Fruit fly (Drosophila melanogaster) whole organism, embryonic: ENCODE measurements around the gene tinc.

ENCODE experiments used
- ATbp ChIP-seq: fragments of 200-800 bp; sonication (Bioruptor generic); optimal IDR thresholded peaks from 2 replicates; lab custom pipeline; 2017; ENCODE audit warnings: missing biosample characterization, mild to moderate bottlenecking, missing genetic modification characterization, missing genetic modification reagents
- Bgb ChIP-seq: fragments of 200-800 bp; sonication (Bioruptor generic); IDR thresholded peaks from 2 replicates; pipeline ENCODE4 v1.3.6; 2022; ENCODE audit warnings: missing biosample characterization, missing genetic modification characterization; ENCODE audit not compliant: partially characterized antibody
- Blimp-1 ChIP-seq: fragments of 200-800 bp; sonication (Bioruptor generic); optimal IDR thresholded peaks from 3 replicates; lab custom pipeline; 2018; ENCODE audit warnings: missing biosample characterization, missing genetic modification characterization, mild to moderate bottlenecking, moderate library complexity, missing genetic modification reagents
- CG10267 ChIP-seq: fragments of 200-800 bp; sonication (Bioruptor generic); optimal IDR thresholded peaks from 2 replicates; lab custom pipeline; 2018; ENCODE audit warnings: missing biosample characterization, mild to moderate bottlenecking, missing genetic modification characterization, moderate library complexity
- CG11504 ChIP-seq: fragments of 200-800 bp; sonication (Bioruptor generic); optimal IDR thresholded peaks from 3 replicates; lab custom pipeline; 2019; ENCODE audit warnings: missing biosample characterization, mild to moderate bottlenecking, missing genetic modification characterization, moderate library complexity
- CG12071 ChIP-seq: fragments of 200-800 bp; sonication (Bioruptor generic); optimal IDR thresholded peaks from 3 replicates; lab custom pipeline; 2018; ENCODE audit warnings: missing biosample characterization, mild to moderate bottlenecking, missing genetic modification characterization
- CG13775 ChIP-seq: fragments of 200-800 bp; sonication (Bioruptor generic); optimal IDR thresholded peaks from 3 replicates; lab custom pipeline; 2017; ENCODE audit warnings: missing biosample characterization, mild to moderate bottlenecking, missing genetic modification characterization
- CG14860 ChIP-seq: fragments of 200-800 bp; sonication (Bioruptor generic); IDR thresholded peaks from 3 replicates; pipeline ENCODE4 v1.3.6; 2022; ENCODE audit warnings: missing biosample characterization, missing genetic modification characterization; ENCODE audit not compliant: partially characterized antibody
- CG16863 ChIP-seq: fragments of 200-800 bp; sonication (Bioruptor generic); optimal IDR thresholded peaks from 3 replicates; lab custom pipeline; 2016; ENCODE audit warnings: missing biosample characterization, missing genetic modification characterization
- CG18011 ChIP-seq: fragments of 200-800 bp; sonication (Bioruptor generic); optimal IDR thresholded peaks from 2 replicates; lab custom pipeline; 2017; ENCODE audit warnings: missing biosample characterization, missing genetic modification characterization, mild to moderate bottlenecking, moderate library complexity, missing genotype
- CG18476 ChIP-seq: fragments of 200-800 bp; sonication (Bioruptor generic); optimal IDR thresholded peaks from 2 replicates; lab custom pipeline; 2016; ENCODE audit warnings: missing biosample characterization, mild to moderate bottlenecking, missing genetic modification characterization
- CG18599 ChIP-seq: fragments of 200-800 bp; sonication (Bioruptor generic); optimal IDR thresholded peaks from 3 replicates; lab custom pipeline; 2017; ENCODE audit warnings: missing biosample characterization, missing genetic modification characterization, mild to moderate bottlenecking, moderate library complexity, missing genetic modification reagents
- CG2712 ChIP-seq: fragments of 200-800 bp; optimal IDR thresholded peaks from 3 replicates; lab custom pipeline; 2019; ENCODE audit warnings: missing biosample characterization, mild to moderate bottlenecking, missing genetic modification characterization, moderate library complexity
- CG30403 ChIP-seq: fragments of 200-800 bp; sonication (Bioruptor generic); optimal IDR thresholded peaks from 3 replicates; lab custom pipeline; 2016; ENCODE audit warnings: missing biosample characterization, missing genetic modification characterization
- CG32772 ChIP-seq: fragments of 200-800 bp; sonication (Bioruptor generic); IDR thresholded peaks from 2 replicates; pipeline ENCODE4 v1.3.6; 2022; ENCODE audit warnings: missing biosample characterization, missing genetic modification characterization
- CG34422 ChIP-seq: fragments of 200-800 bp; sonication (Bioruptor generic); IDR thresholded peaks from 3 replicates; pipeline ENCODE4 v1.3.6; 2022; ENCODE audit warnings: missing biosample characterization, missing genetic modification characterization
- CG3995 ChIP-seq: fragments of 200-800 bp; sonication (Bioruptor generic); optimal IDR thresholded peaks from 3 replicates; lab custom pipeline; 2016; ENCODE audit warnings: missing biosample characterization, missing genetic modification characterization
- CG4820 ChIP-seq: fragments of 200-800 bp; sonication (Bioruptor generic); optimal IDR thresholded peaks from 3 replicates; lab custom pipeline; 2016; ENCODE audit warnings: missing biosample characterization, missing genetic modification characterization
- CG7963 ChIP-seq: fragments of 200-800 bp; sonication (Bioruptor generic); IDR thresholded peaks from 3 replicates; pipeline ENCODE4 v1.3.6; 2022; ENCODE audit warnings: missing biosample characterization, missing genetic modification characterization; ENCODE audit not compliant: partially characterized antibody
- CG8388 ChIP-seq: fragments of 200-800 bp; sonication (Bioruptor generic); optimal IDR thresholded peaks from 2 replicates; lab custom pipeline; 2019; ENCODE audit warnings: missing biosample characterization, mild to moderate bottlenecking, missing genetic modification characterization, moderate library complexity
- CHES-1-like ChIP-seq: fragments of 200-800 bp; sonication (Bioruptor generic); optimal IDR thresholded peaks from 2 replicates; lab custom pipeline; 2016; ENCODE audit warnings: missing biosample characterization, missing genetic modification characterization
- Dref ChIP-seq: fragments of 200-800 bp; sonication (Bioruptor generic); IDR thresholded peaks from 2 replicates; pipeline ENCODE4 v1.3.6; 2022; ENCODE audit warnings: missing biosample characterization, missing genetic modification characterization
- Drgx ChIP-seq: fragments of 200-800 bp; sonication (Bioruptor generic); IDR thresholded peaks from 2 replicates; pipeline ENCODE4 v1.3.6; 2022; ENCODE audit warnings: missing biosample characterization, missing genetic modification characterization
- Ets65A ChIP-seq: fragments of 200-800 bp; sonication (Bioruptor generic); peaks from one replicate; lab custom pipeline; 2016; ENCODE audit warnings: missing biosample characterization, missing genetic modification characterization
- MESR4 ChIP-seq: fragments of 200-800 bp; sonication (Bioruptor generic); optimal IDR thresholded peaks from 2 replicates; lab custom pipeline; 2018; ENCODE audit warnings: missing biosample characterization, mild to moderate bottlenecking, missing genetic modification characterization, moderate library complexity
- Med ChIP-seq: fragments of 200-800 bp; sonication (Bioruptor generic); peaks from one replicate; lab custom pipeline; 2016; ENCODE audit warnings: missing biosample characterization, missing genetic modification characterization, mild to moderate bottlenecking, inconsistent platforms, moderate library complexity
- Nf-YA ChIP-seq: fragments of 200-800 bp; sonication (Bioruptor generic); IDR thresholded peaks from 2 replicates; pipeline ENCODE4 v1.3.6; 2022; ENCODE audit warnings: missing biosample characterization, missing genetic modification characterization
- Oaz ChIP-seq: fragments of 200-800 bp; sonication (Bioruptor generic); IDR thresholded peaks from 2 replicates; pipeline ENCODE4 v1.3.6; 2022; ENCODE audit warnings: missing biosample characterization, missing genetic modification characterization
- Scr ChIP-seq: fragments of 200-800 bp; sonication (Bioruptor generic); IDR thresholded peaks from 2 replicates; pipeline ENCODE4 v1.3.6; 2022; ENCODE audit warnings: missing biosample characterization, missing genetic modification characterization; ENCODE audit not compliant: partially characterized antibody
- Taf1 ChIP-seq: fragments of 200-800 bp; sonication (Bioruptor generic); IDR thresholded peaks from 2 replicates; pipeline ENCODE4 v1.3.6; 2022; ENCODE audit warnings: missing biosample characterization, missing genetic modification characterization
- abd-A ChIP-seq: fragments of 200-800 bp; sonication (Bioruptor generic); optimal IDR thresholded peaks from 3 replicates; lab custom pipeline; 2019; ENCODE audit warnings: missing biosample characterization, mild to moderate bottlenecking, missing genetic modification characterization, moderate library complexity
- aop ChIP-seq: fragments of 200-800 bp; sonication (Bioruptor generic); IDR thresholded peaks from 2 replicates; pipeline ENCODE4 v1.3.6; 2022; ENCODE audit warnings: missing biosample characterization, missing genetic modification characterization
- bcd ChIP-seq: fragments of 200-800 bp; sonication (Bioruptor generic); optimal IDR thresholded peaks from 2 replicates; lab custom pipeline; 2017; ENCODE audit warnings: missing biosample characterization, mild to moderate bottlenecking, missing genetic modification characterization
- bsh ChIP-seq, 2 experiments: fragments of 200-800 bp; sonication (Bioruptor generic); optimal IDR thresholded peaks; 2 replicates each; lab custom pipeline; 2017 to 2018; ENCODE audit warnings: mild to moderate bottlenecking in 2 of 2, missing biosample characterization in 2 of 2, missing genetic modification characterization in 2 of 2, moderate library complexity in 1 of 2
- chif ChIP-seq, 2 experiments: fragments of 200-800 bp; sonication (Bioruptor generic); optimal IDR thresholded peaks; 3 replicates each; lab custom pipeline; 2016; ENCODE audit warnings: missing biosample characterization in 2 of 2, missing genetic modification characterization in 2 of 2
- exex ChIP-seq: fragments of 200-800 bp; sonication (Bioruptor generic); optimal IDR thresholded peaks from 4 replicates; lab custom pipeline; 2018; ENCODE audit warnings: missing biosample characterization, mild to moderate bottlenecking, missing genetic modification characterization, moderate library complexity
- fd3F ChIP-seq: fragments of 200-800 bp; sonication (Bioruptor generic); optimal IDR thresholded peaks from 2 replicates; lab custom pipeline; 2018; ENCODE audit warnings: missing biosample characterization, mild to moderate bottlenecking, missing genetic modification characterization, moderate library complexity
- gem ChIP-seq: fragments of 200-800 bp; sonication (Bioruptor generic); optimal IDR thresholded peaks from 2 replicates; lab custom pipeline; 2019; ENCODE audit warnings: missing biosample characterization, mild to moderate bottlenecking, missing genetic modification characterization, moderate library complexity
- ind ChIP-seq: fragments of 200-800 bp; sonication (Bioruptor generic); optimal IDR thresholded peaks from 3 replicates; lab custom pipeline; 2016; ENCODE audit warnings: missing biosample characterization, missing genetic modification characterization
- kni ChIP-seq: fragments of 200-800 bp; sonication (Bioruptor generic); optimal IDR thresholded peaks from 3 replicates; lab custom pipeline; 2017; ENCODE audit warnings: mild to moderate bottlenecking, missing biosample characterization, missing genetic modification reagents, missing genetic modification characterization
- maf-S ChIP-seq: fragments of 200-800 bp; sonication (Bioruptor generic); optimal IDR thresholded peaks from 2 replicates; lab custom pipeline; 2016; ENCODE audit warnings: missing biosample characterization, missing genetic modification characterization
- nom ChIP-seq: fragments of 200-800 bp; sonication (Bioruptor generic); optimal IDR thresholded peaks from 2 replicates; lab custom pipeline; 2017; ENCODE audit warnings: missing biosample characterization, missing genetic modification characterization, mild to moderate bottlenecking, moderate library complexity, missing genetic modification reagents
- org-1 ChIP-seq: fragments of 200-800 bp; sonication (Bioruptor generic); optimal IDR thresholded peaks from 2 replicates; lab custom pipeline; 2017; ENCODE audit warnings: missing biosample characterization, missing genetic modification characterization
- pan ChIP-seq, 4 experiments: fragments of >200 bp in 3 of 4; fragments of 200-800 bp in 1 of 4; sonication (Bioruptor generic) in 1 of 4; optimal IDR thresholded peaks in 3 of 4; IDR thresholded peaks in 1 of 4; 2 replicates each; pipeline versions ENCODE4 v1.3.6 to Lab custom; 2017 to 2022; ENCODE audit warnings: missing biosample characterization in 2 of 4, missing genetic modification characterization in 2 of 4, mixed read lengths in 1 of 4
- peb ChIP-seq: fragments of 200-800 bp; sonication (Bioruptor generic); IDR thresholded peaks from 2 replicates; pipeline ENCODE4 v1.3.6; 2022; ENCODE audit warnings: missing biosample characterization, missing genetic modification characterization
- sc ChIP-seq, 3 experiments: fragments of >200 bp in 2 of 3; fragments of 200-800 bp in 1 of 3; sonication (Bioruptor generic) in 1 of 3; optimal IDR thresholded peaks; 2 replicates in 2 of 3; 3 replicates in 1 of 3; lab custom pipeline; 2017; ENCODE audit warnings: mild to moderate bottlenecking in 1 of 3, missing biosample characterization in 1 of 3, missing genetic modification characterization in 1 of 3, missing genetic modification reagents in 1 of 3
- toy ChIP-seq: fragments of 200-800 bp; sonication (Bioruptor generic); IDR thresholded peaks from 2 replicates; pipeline ENCODE4 v1.3.6; 2022; ENCODE audit warnings: missing biosample characterization, missing genetic modification characterization
- tup ChIP-seq: fragments of 200-800 bp; sonication (Bioruptor generic); optimal IDR thresholded peaks from 2 replicates; lab custom pipeline; 2016; ENCODE audit warnings: missing biosample characterization, mild to moderate bottlenecking, missing genetic modification characterization, moderate library complexity
- zen2 ChIP-seq: fragments of 200-800 bp; sonication (Bioruptor generic); IDR thresholded peaks from 3 replicates; pipeline ENCODE4 v1.3.6; 2022; ENCODE audit warnings: missing biosample characterization, missing genetic modification characterization; ENCODE audit not compliant: partially characterized antibody

tinc gene

dm6 chr3R:17787780-17788179 lies 23.6 kb upstream of the tinc start (continued):
- TF ChIP-seq chif (GFP tag; optimal IDR thresholded peaks at IDR 0.05; lab: Kevin White, UChicago) (no peak), Bgb (GFP tag; lab: Robert Waterston, UW) (no peak), nom (GFP tag; lab: Kevin White, UChicago) (no peak), Taf1 (no peak), aop (GFP tag; lab: Robert Waterston, UW) (no peak), gem (tag; lab: Kevin White, UChicago) (peak; percentile 41), Dref (GFP tag; lab: Robert Waterston, UW) (no peak), MESR4 (GFP tag; lab: Kevin White, UChicago) (no peak), zen2 (GFP tag; lab: Robert Waterston, UW) (no peak), maf-S (GFP tag; lab: Kevin White, UChicago) (no peak), fd3F (GFP tag; lab: Kevin White, UChicago) (no peak), CG12071 (GFP tag; lab: Kevin White, UChicago) (no peak), Oaz (no peak), CG11504 (peak; percentile 38), toy (GFP tag; lab: Robert Waterston, UW) (no peak), Blimp-1 (peak; percentile 29), abd-A (tag; lab: Kevin White, UChicago) (no peak), org-1 (no peak), Scr (GFP tag; lab: Robert Waterston, UW) (no peak), sc (optimal IDR thresholded peaks at IDR 0.05; lab: Kevin White, UChicago) (no peak), sc (GFP tag; optimal IDR thresholded peaks at IDR 0.05; lab: Kevin White, UChicago) (peak; percentile 9), pan (optimal IDR thresholded peaks at IDR 0.05; lab: Kevin White, UChicago) (no peak), pan (GFP tag; optimal IDR thresholded peaks at IDR 0.05 in 1 of 2, IDR thresholded peaks at IDR 0.05 in 1 of 2) (peak in 1 of 2 experiments; percentile 23), CG30403 (GFP tag; lab: Kevin White, UChicago) (no peak), Drgx (peak; percentile 40; the same call in 1 of the 2 replicates), CG18476 (no peak), CG8388 (GFP tag; lab: Kevin White, UChicago) (peak; percentile 2), kni (no peak), Ets65A (GFP tag; lab: Kevin White, UChicago) (peak; percentile 34), Med (GFP tag; lab: Kevin White, UChicago) (peak; percentile 4), Nf-YA (GFP tag; lab: Robert Waterston, UW) (no peak), CG18599 (no peak), CG14860 (no peak), CG10267 (tag; lab: Kevin White, UChicago) (no peak), ATbp (GFP tag; lab: Kevin White, UChicago) (peak; percentile 6), CG16863 (GFP tag; lab: Kevin White, UChicago) (no peak), CG4820 (GFP tag; lab: Kevin White, UChicago) (peak; percentile 3), CG7963 (no peak), CG2712 (tag; lab: Kevin White, UChicago) (peak; percentile 33), CG13775 (GFP tag; lab: Kevin White, UChicago) (no peak), tup (GFP tag; lab: Kevin White, UChicago) (no peak), bsh (GFP tag; optimal IDR thresholded peaks at IDR 0.05; lab: Kevin White, UChicago) (peak in 1 of 2 experiments; percentile 56), exex (tag; lab: Kevin White, UChicago) (no peak), ind (GFP tag; lab: Kevin White, UChicago) (no peak), CG34422 (no peak), CG3995 (GFP tag; lab: Kevin White, UChicago) (no peak), CG18011 (GFP tag; lab: Kevin White, UChicago) (no peak), CHES-1-like (GFP tag; lab: Kevin White, UChicago) (no peak), bcd (GFP tag; lab: Kevin White, UChicago) (no peak), peb (GFP tag; lab: Robert Waterston, UW) (no peak), CG32772 (GFP tag; lab: Robert Waterston, UW) (peak; percentile 14; the same call in 1 of the 2 replicates)
